Worm (Caenorhabditis elegans) whole organism, L1 larva: ENCODE measurements around the gene C11H1.5.

ENCODE experiments used
- C16A3.4 ChIP-seq: fragments of 150-350 bp; optimal IDR thresholded peaks from 2 replicates; lab custom pipeline; 2014; ENCODE audit warnings: missing biosample characterization, missing genetic modification characterization
- C34B4.2 ChIP-seq: sonication (generic microtip); optimal IDR thresholded peaks from 2 replicates; lab custom pipeline; 2017; ENCODE audit warnings: mild to moderate bottlenecking, missing genetic modification characterization, missing compliant biosample characterization
- F16B12.6 ChIP-seq: fragments of 150-350 bp; optimal IDR thresholded peaks from 2 replicates; lab custom pipeline; 2014; ENCODE audit warnings: missing biosample characterization, missing genetic modification characterization
- Y116A8C.19 ChIP-seq: sonication (generic microtip); optimal IDR thresholded peaks from 2 replicates; lab custom pipeline; 2016; ENCODE audit warnings: missing compliant biosample characterization, missing genetic modification characterization, borderline replicate concordance
- aly-2 ChIP-seq: fragments of 150-350 bp; optimal IDR thresholded peaks from 2 replicates; lab custom pipeline; 2014; ENCODE audit warnings: missing biosample characterization, missing genetic modification characterization
- ama-1 ChIP-seq: fragments of 150-350 bp; optimal IDR thresholded peaks from 2 replicates; lab custom pipeline; 2014
- blmp-1 ChIP-seq: fragments of 150-350 bp; optimal IDR thresholded peaks from 2 replicates; lab custom pipeline; 2014; ENCODE audit warnings: missing biosample characterization, missing genetic modification characterization
- ceh-8 ChIP-seq: fragments of 200-800 bp; sonication (Bioruptor generic); optimal IDR thresholded peaks from 2 replicates; lab custom pipeline; 2018; ENCODE audit warnings: mild to moderate bottlenecking, missing genetic modification characterization, moderate library complexity, missing compliant biosample characterization
- ceh-90 ChIP-seq: sonication (generic microtip); optimal IDR thresholded peaks from 2 replicates; lab custom pipeline; 2016; ENCODE audit warnings: missing genetic modification characterization, missing compliant biosample characterization
- ces-1 ChIP-seq: fragments of 150-350 bp; optimal IDR thresholded peaks from 2 replicates; lab custom pipeline; 2014; ENCODE audit warnings: missing biosample characterization, missing genetic modification reagents, missing genetic modification characterization
- dsc-1 ChIP-seq: sonication (generic microtip); optimal IDR thresholded peaks from 2 replicates; lab custom pipeline; 2016; ENCODE audit warnings: mild to moderate bottlenecking, missing genetic modification characterization, missing compliant biosample characterization
- efl-1 ChIP-seq, 4 experiments: fragments of 150-350 bp; optimal IDR thresholded peaks in 3 of 4; peaks in 1 of 4; 1 replicate in 1 of 4; 2 replicates in 3 of 4; lab custom pipeline; 2014; ENCODE audit warnings: missing biosample characterization in 2 of 4, missing genetic modification characterization in 2 of 4, missing genetic modification reagents in 2 of 4
- egl-27 ChIP-seq, 2 experiments: fragments of 150-350 bp in 1 of 2; sonication (generic microtip); optimal IDR thresholded peaks; 3 replicates each; lab custom pipeline; 2017 to 2018; ENCODE audit warnings: missing biosample characterization in 2 of 2, missing genetic modification characterization in 2 of 2, missing genetic modification reagents in 2 of 2
- elt-2 ChIP-seq: sonication (generic microtip); optimal IDR thresholded peaks from 2 replicates; lab custom pipeline; 2016; ENCODE audit warnings: missing genetic modification characterization, mild to moderate bottlenecking, inconsistent platforms, missing compliant biosample characterization, missing genetic modification reagents
- elt-3 ChIP-seq, 6 experiments: fragments of 150-350 bp in 1 of 6; sonication (generic microtip); optimal IDR thresholded peaks; 2 replicates each; lab custom pipeline; 2017 to 2018; ENCODE audit warnings: missing biosample characterization in 6 of 6, missing genetic modification characterization in 6 of 6, inconsistent platforms in 1 of 6
- ets-5 ChIP-seq: fragments of 200-800 bp; sonication (Bioruptor generic); IDR thresholded peaks from 2 replicates; pipeline ENCODE4 v1.3.6; 2022; ENCODE audit warnings: missing genetic modification characterization, missing compliant biosample characterization
- fos-1 ChIP-seq: fragments of 150-350 bp; optimal IDR thresholded peaks from 2 replicates; lab custom pipeline; 2014; ENCODE audit warnings: missing biosample characterization, missing genetic modification characterization
- grh-1 ChIP-seq: fragments of 200-800 bp; sonication (Bioruptor generic); IDR thresholded peaks from 2 replicates; pipeline ENCODE4 v1.3.6; 2022; ENCODE audit warnings: missing genetic modification reagents, missing genetic modification characterization, missing compliant biosample characterization
- hlh-17 ChIP-seq: fragments of 200-800 bp; sonication (Bioruptor generic); optimal IDR thresholded peaks from 2 replicates; lab custom pipeline; 2018; ENCODE audit warnings: missing genetic modification characterization, mild to moderate bottlenecking, missing compliant biosample characterization, moderate library complexity, borderline replicate concordance
- irx-1 ChIP-seq: sonication (generic microtip); optimal IDR thresholded peaks from 2 replicates; lab custom pipeline; 2016; ENCODE audit warnings: missing genetic modification characterization, missing compliant biosample characterization
- lin-14 ChIP-seq: fragments of 200-800 bp; sonication (Bioruptor generic); optimal IDR thresholded peaks from 2 replicates; lab custom pipeline; 2018; ENCODE audit warnings: mild to moderate bottlenecking, missing genetic modification characterization, moderate library complexity, missing compliant biosample characterization
- lin-39 ChIP-seq: fragments of 150-350 bp; optimal IDR thresholded peaks from 2 replicates; lab custom pipeline; 2014; ENCODE audit warnings: missing biosample characterization, missing genetic modification reagents, missing genetic modification characterization
- lsy-2 ChIP-seq, 2 experiments: fragments of 150-350 bp; optimal IDR thresholded peaks; 2 replicates each; lab custom pipeline; 2014; ENCODE audit warnings: missing biosample characterization in 2 of 2, missing genetic modification characterization in 2 of 2
- mab-9 ChIP-seq: fragments of 200-800 bp; sonication (Bioruptor generic); IDR thresholded peaks from 2 replicates; pipeline ENCODE4 v1.3.6; 2022; ENCODE audit warnings: missing genetic modification reagents, missing genetic modification characterization, missing compliant biosample characterization
- mef-2 ChIP-seq: fragments of 150-350 bp; optimal IDR thresholded peaks from 2 replicates; lab custom pipeline; 2014; ENCODE audit warnings: missing biosample characterization, missing genetic modification characterization
- mep-1 ChIP-seq: fragments of 150-350 bp; optimal IDR thresholded peaks from 2 replicates; lab custom pipeline; 2014; ENCODE audit warnings: missing biosample characterization, missing genetic modification characterization
- nhr-11 ChIP-seq: fragments of 150-350 bp; optimal IDR thresholded peaks from 2 replicates; lab custom pipeline; 2014; ENCODE audit warnings: missing biosample characterization, missing genetic modification characterization
- nhr-12 ChIP-seq: sonication (generic microtip); optimal IDR thresholded peaks from 2 replicates; lab custom pipeline; 2017; ENCODE audit warnings: missing biosample characterization, missing genetic modification characterization
- nhr-20 ChIP-seq: sonication (generic microtip); optimal IDR thresholded peaks from 2 replicates; lab custom pipeline; 2016; ENCODE audit warnings: mild to moderate bottlenecking, missing genetic modification characterization, missing compliant biosample characterization
- nhr-28 ChIP-seq: fragments of 150-350 bp; optimal IDR thresholded peaks from 2 replicates; lab custom pipeline; 2014; ENCODE audit warnings: missing biosample characterization, missing genetic modification characterization
- nhr-47 ChIP-seq: sonication (generic microtip); optimal IDR thresholded peaks from 2 replicates; lab custom pipeline; 2016; ENCODE audit warnings: mild to moderate bottlenecking, missing genetic modification characterization, moderate library complexity, missing compliant biosample characterization
- nhr-76 ChIP-seq: sonication (generic microtip); optimal IDR thresholded peaks from 2 replicates; lab custom pipeline; 2017; ENCODE audit warnings: missing biosample characterization, missing genetic modification characterization
- nhr-85 ChIP-seq: sonication (generic microtip); peaks from one replicate; lab custom pipeline; 2016; ENCODE audit warnings: missing genetic modification characterization, inconsistent platforms, missing compliant biosample characterization
- nhr-90 ChIP-seq: sonication (generic microtip); optimal IDR thresholded peaks from 2 replicates; lab custom pipeline; 2016; ENCODE audit warnings: mild to moderate bottlenecking, missing genetic modification characterization, missing compliant biosample characterization; ENCODE audit not compliant: poor library complexity
- pax-3 ChIP-seq: fragments of 200-800 bp; sonication (Bioruptor generic); optimal IDR thresholded peaks from 2 replicates; lab custom pipeline; 2018; ENCODE audit warnings: mild to moderate bottlenecking, missing genetic modification characterization, moderate library complexity, missing compliant biosample characterization
- pqm-1 ChIP-seq: sonication (generic microtip); optimal IDR thresholded peaks from 3 replicates; lab custom pipeline; 2017; ENCODE audit warnings: missing biosample characterization, missing genetic modification characterization
- rnt-1 ChIP-seq: sonication (generic microtip); optimal IDR thresholded peaks from 2 replicates; lab custom pipeline; 2016; ENCODE audit warnings: mild to moderate bottlenecking, missing genetic modification characterization, moderate library complexity, missing compliant biosample characterization
- skn-1 ChIP-seq: fragments of 150-350 bp; optimal IDR thresholded peaks from 2 replicates; lab custom pipeline; 2014; ENCODE audit warnings: missing biosample characterization, missing genetic modification characterization
- snu-23 ChIP-seq: sonication (generic microtip); optimal IDR thresholded peaks from 2 replicates; lab custom pipeline; 2016; ENCODE audit warnings: missing genetic modification characterization, missing compliant biosample characterization
- sptf-1 ChIP-seq: fragments of 150-350 bp; optimal IDR thresholded peaks from 2 replicates; lab custom pipeline; 2014; ENCODE audit warnings: missing biosample characterization, missing genetic modification characterization
- tbx-2 ChIP-seq: sonication (generic microtip); optimal IDR thresholded peaks from 2 replicates; lab custom pipeline; 2016; ENCODE audit warnings: missing genetic modification characterization, missing compliant biosample characterization
- unc-30 ChIP-seq: sonication (generic microtip); optimal IDR thresholded peaks from 2 replicates; lab custom pipeline; 2017; ENCODE audit warnings: missing biosample characterization, missing genetic modification characterization
- unc-62 ChIP-seq: fragments of 150-350 bp; optimal IDR thresholded peaks from 2 replicates; lab custom pipeline; 2014; ENCODE audit warnings: missing biosample characterization, missing genetic modification reagents, missing genetic modification characterization
- unc-86 ChIP-seq: sonication (generic microtip); optimal IDR thresholded peaks from 2 replicates; lab custom pipeline; 2016; ENCODE audit warnings: missing genetic modification characterization, missing compliant biosample characterization
- unc-98 ChIP-seq: fragments of 200-800 bp; sonication (Bioruptor generic); IDR thresholded peaks from 2 replicates; pipeline ENCODE4 v1.3.6; 2022; ENCODE audit warnings: missing genetic modification characterization, missing compliant biosample characterization
- zag-1 ChIP-seq: fragments of 150-350 bp; optimal IDR thresholded peaks from 2 replicates; lab custom pipeline; 2014; ENCODE audit warnings: missing biosample characterization, missing genetic modification characterization
- zip-4 ChIP-seq: fragments of 200-800 bp; sonication (Bioruptor generic); optimal IDR thresholded peaks from 2 replicates; lab custom pipeline; 2018; ENCODE audit warnings: mild to moderate bottlenecking, missing genetic modification characterization, moderate library complexity, missing compliant biosample characterization
- ztf-11 ChIP-seq, 2 experiments: sonication (generic microtip); optimal IDR thresholded peaks; 2 replicates each; lab custom pipeline; 2016 to 2017; ENCODE audit warnings: missing genetic modification characterization in 2 of 2, missing biosample characterization in 1 of 2, missing compliant biosample characterization in 1 of 2

Gene C11H1.5

DNA sequence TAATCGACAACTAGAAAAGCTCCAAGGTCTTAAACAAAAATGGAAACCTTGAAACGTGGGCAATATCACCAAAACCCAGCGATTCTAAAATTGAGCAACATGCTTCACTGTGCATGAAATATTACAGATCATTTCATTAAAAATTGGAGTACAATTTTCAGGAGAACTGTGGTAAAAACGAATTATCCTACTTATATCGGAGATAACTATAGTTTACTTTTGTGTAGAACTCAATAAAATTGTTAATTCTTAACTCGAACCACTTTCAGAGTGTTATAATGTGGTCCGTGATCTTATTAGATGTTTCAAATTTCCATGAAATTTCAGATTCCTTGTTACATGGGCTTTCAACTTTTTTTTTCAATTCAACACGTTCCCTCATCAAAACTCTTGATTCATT, 32.2 kb upstream of the C11H1.5 start, which contains the start of gene K04G11.1:
K04G11.1 (plus strand) TSS at position 301 of the 400 bp plus-strand sequence.
- TF ChIP-seq rnt-1 (tag; lab: Kevin White, UChicago) (no peak), ces-1 (no peak), hlh-17 (GFP tag; lab: Kevin White, UChicago) (no peak), F16B12.6 (tag; lab: Kevin White, UChicago) (no peak), fos-1 (tag; lab: Kevin White, UChicago) (no peak), snu-23 (no peak), ceh-90 (tag; lab: Kevin White, UChicago) (no peak), C34B4.2 (tag; lab: Kevin White, UChicago) (no peak), unc-86 (tag; lab: Kevin White, UChicago) (no peak), elt-2 (no peak), unc-98 (GFP tag; lab: Robert Waterston, UW) (no peak), aly-2 (tag; lab: Kevin White, UChicago) (no peak), tbx-2 (tag; lab: Kevin White, UChicago) (no peak), Y116A8C.19 (no peak), unc-62 (GFP tag; lab: Kevin White, UChicago) (no peak)

DNA sequence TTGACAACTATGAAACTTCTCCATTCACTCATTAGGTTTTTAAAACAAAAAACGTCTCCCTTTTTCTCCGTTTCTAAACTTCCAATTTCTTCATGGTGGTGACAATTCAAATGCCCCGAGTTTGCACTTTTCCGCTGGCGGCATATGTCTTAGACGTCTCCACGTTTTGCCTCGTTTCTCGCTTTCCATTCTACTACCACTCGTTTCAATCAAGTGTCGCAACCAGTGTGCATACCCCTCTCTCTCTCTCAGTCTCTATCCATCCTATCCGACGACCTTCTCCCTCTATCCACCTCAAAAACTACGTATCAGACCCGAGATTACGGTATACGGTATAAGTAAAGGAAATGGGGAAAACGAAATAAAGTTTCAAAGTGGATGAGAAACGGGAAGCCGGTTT, 31.2 kb upstream of the C11H1.5 start:
- TF ChIP-seq sptf-1: no peak
- no peak for TF ChIP-seq egl-27 (tag; optimal IDR thresholded peaks at IDR 0.05; lab: Kevin White, UChicago)
- TF ChIP-seq nhr-47 (tag; lab: Kevin White, UChicago): no peak
- TF ChIP-seq zag-1 (tag; lab: Kevin White, UChicago): no peak
- no peak for TF ChIP-seq skn-1 (tag; lab: Kevin White, UChicago)
- TF ChIP-seq mep-1 (tag; lab: Kevin White, UChicago): peak; percentile 62
- no peak for TF ChIP-seq C34B4.2 (tag; lab: Kevin White, UChicago)
- TF ChIP-seq lin-14: peak; percentile 32
- TF ChIP-seq nhr-28 (tag; lab: Kevin White, UChicago): no peak
- TF ChIP-seq rnt-1 (tag; lab: Kevin White, UChicago): peak; percentile 37
- peak; percentile 15 for TF ChIP-seq blmp-1 (tag; lab: Kevin White, UChicago)
- TF ChIP-seq irx-1 (tag; lab: Kevin White, UChicago): no peak
- peak in 1 of 2 experiments; percentile 3 for TF ChIP-seq efl-1 (optimal IDR thresholded peaks at IDR 0.05; lab: Kevin White, UChicago)
- no peak for TF ChIP-seq efl-1 (GFP tag; optimal IDR thresholded peaks at IDR 0.05 in 1 of 2; lab: Kevin White, UChicago)
- TF ChIP-seq ets-5 (GFP tag; lab: Robert Waterston, UW): no peak
- TF ChIP-seq lsy-2 (tag; optimal IDR thresholded peaks at IDR 0.05; lab: Kevin White, UChicago): peak in 1 of 2 experiments; percentile 44
- TF ChIP-seq nhr-20 (tag; lab: Kevin White, UChicago): no peak
- TF ChIP-seq zip-4: no peak
- TF ChIP-seq mef-2: no peak
- no peak for TF ChIP-seq pqm-1
- TF ChIP-seq fos-1 (tag; lab: Kevin White, UChicago): no peak
- TF ChIP-seq ama-1: no peak
- TF ChIP-seq lin-39 (tag; lab: Kevin White, UChicago): no peak
- TF ChIP-seq unc-30 (tag; lab: Kevin White, UChicago): no peak
- no peak for TF ChIP-seq grh-1
- TF ChIP-seq nhr-11 (tag; lab: Kevin White, UChicago): no peak

ce11 chrX:14329348-14329747, 26.4 kb upstream of the C11H1.5 start:
- TF ChIP-seq pax-3 (tag; lab: Kevin White, UChicago) (no peak), C16A3.4 (tag; lab: Kevin White, UChicago) (no peak), nhr-90 (tag; lab: Kevin White, UChicago) (no peak), unc-98 (GFP tag; lab: Robert Waterston, UW) (no peak), nhr-85 (tag; lab: Kevin White, UChicago) (peak; percentile 5), grh-1 (0 out of 2 replicates have a peak, but pooled peaks have one; percentile 29), nhr-76 (no peak), elt-3 (tag; optimal IDR thresholded peaks at IDR 0.05; lab: Kevin White, UChicago) (no peak), lin-14 (peak; percentile 7), lin-39 (tag; lab: Kevin White, UChicago) (no peak), ceh-8 (GFP tag; lab: Kevin White, UChicago) (no peak), egl-27 (tag; optimal IDR thresholded peaks at IDR 0.05; lab: Kevin White, UChicago) (no peak), mab-9 (GFP tag; lab: Robert Waterston, UW) (no peak), ztf-11 (tag; optimal IDR thresholded peaks at IDR 0.05; lab: Kevin White, UChicago) (no peak), irx-1 (tag; lab: Kevin White, UChicago) (no peak), efl-1 (optimal IDR thresholded peaks at IDR 0.05; lab: Kevin White, UChicago) (no peak), efl-1 (GFP tag; optimal IDR thresholded peaks at IDR 0.05 in 1 of 2; lab: Kevin White, UChicago) (peak in 1 of 2 experiments; percentile 91), nhr-12 (tag; lab: Kevin White, UChicago) (no peak), tbx-2 (tag; lab: Kevin White, UChicago) (no peak), mep-1 (tag; lab: Kevin White, UChicago) (no peak), dsc-1 (tag; lab: Kevin White, UChicago) (no peak), ces-1 (no peak), fos-1 (tag; lab: Kevin White, UChicago) (no peak)
- TF ChIP-seq, all 84 proteins: peak for 4
